Worm (Caenorhabditis elegans) whole organism, late embryonic: ENCODE data around the gene T23F2.5.

Experiments used
- ceh-14 ChIP-seq: sonication (generic microtip); optimal IDR thresholded peaks from 2 replicates; lab custom pipeline; 2016; ENCODE audit warnings: missing genotype, missing genetic modification characterization, missing compliant biosample characterization
- ceh-30 ChIP-seq: fragments of 150-350 bp; optimal IDR thresholded peaks from 2 replicates; lab custom pipeline; 2014; ENCODE audit warnings: missing biosample characterization, missing genetic modification characterization
- ceh-6 ChIP-seq: fragments of 200-800 bp; sonication (Bioruptor generic); optimal IDR thresholded peaks from 2 replicates; lab custom pipeline; 2018; ENCODE audit warnings: mild to moderate bottlenecking, missing genetic modification characterization, missing compliant biosample characterization
- che-1 ChIP-seq: sonication (generic microtip); optimal IDR thresholded peaks from 2 replicates; lab custom pipeline; 2016; ENCODE audit warnings: mild to moderate bottlenecking, missing genetic modification characterization, missing compliant biosample characterization
- elt-2 ChIP-seq: sonication (generic microtip); optimal IDR thresholded peaks from 2 replicates; lab custom pipeline; 2016; ENCODE audit warnings: missing genetic modification reagents, missing genetic modification characterization, missing compliant biosample characterization
- elt-4 ChIP-seq: sonication (generic microtip); optimal IDR thresholded peaks from 2 replicates; lab custom pipeline; 2016; ENCODE audit warnings: missing genetic modification characterization, missing compliant biosample characterization
- fkh-6 ChIP-seq: sonication (generic microtip); optimal IDR thresholded peaks from 2 replicates; lab custom pipeline; 2016; ENCODE audit warnings: missing genetic modification characterization, missing compliant biosample characterization
- gmeb-2 ChIP-seq: sonication (generic microtip); optimal IDR thresholded peaks from 2 replicates; lab custom pipeline; 2016; ENCODE audit warnings: missing genetic modification characterization, inconsistent platforms, missing compliant biosample characterization
- lin-11 ChIP-seq: fragments of 200-800 bp; sonication (Bioruptor generic); optimal IDR thresholded peaks from 2 replicates; lab custom pipeline; 2018; ENCODE audit warnings: mild to moderate bottlenecking, missing genetic modification characterization, missing compliant biosample characterization
- nhr-11 ChIP-seq: fragments of 150-350 bp; optimal IDR thresholded peaks from 2 replicates; lab custom pipeline; 2014; ENCODE audit warnings: missing biosample characterization, missing genetic modification characterization
- tbx-2 ChIP-seq: sonication (generic microtip); optimal IDR thresholded peaks from 2 replicates; lab custom pipeline; 2016; ENCODE audit warnings: missing genetic modification characterization, missing compliant biosample characterization
- tbx-7 ChIP-seq: sonication (generic microtip); optimal IDR thresholded peaks from 2 replicates; lab custom pipeline; 2016; ENCODE audit warnings: missing genotype, missing genetic modification characterization, missing compliant biosample characterization
- unc-3 ChIP-seq, 2 experiments: fragments of 200-800 bp in 1 of 2; sonication (Bioruptor generic) in 1 of 2; sonication (generic microtip) in 1 of 2; conservative IDR thresholded peaks in 1 of 2; optimal IDR thresholded peaks in 1 of 2; 2 replicates each; pipeline versions ENCODE4 v1.3.6 to Lab custom; 2016 to 2022; ENCODE audit warnings: missing compliant biosample characterization in 2 of 2, missing genetic modification characterization in 2 of 2, missing genetic modification reagents in 1 of 2

DNA sequence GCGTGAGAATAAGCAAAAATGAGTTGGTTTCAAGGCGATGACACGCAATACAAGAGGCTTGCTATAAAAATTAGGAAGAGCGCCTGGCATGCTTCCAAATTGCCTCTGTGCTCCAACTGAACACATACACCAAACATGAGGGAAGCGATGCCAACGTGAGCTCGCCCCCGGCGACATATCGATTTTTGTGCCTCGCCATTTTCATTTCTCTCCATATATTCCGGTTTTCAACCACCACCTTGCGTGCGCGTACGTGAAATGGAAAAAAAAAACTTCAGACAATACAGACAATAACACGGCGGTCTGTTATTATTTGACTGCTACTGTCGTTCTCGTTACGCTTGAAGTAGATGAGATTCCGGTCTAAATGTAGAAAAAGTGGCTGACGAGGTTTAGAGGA lies 9.0 kb downstream of the T23F2.5 start:
- TF ChIP-seq ceh-14 (tag; lab: Kevin White, UChicago) (no peak), tbx-2 (tag; lab: Kevin White, UChicago) (no peak), elt-2 (tag; lab: Kevin White, UChicago) (no peak), ceh-30 (no peak), lin-11 (tag; lab: Kevin White, UChicago) (no peak), fkh-6 (no peak), nhr-11 (tag; lab: Kevin White, UChicago) (no peak), unc-3 (GFP tag; conservative IDR thresholded peaks at IDR 0.05; lab: Robert Waterston, UW) (no peak), unc-3 (tag; optimal IDR thresholded peaks at IDR 0.05; lab: Kevin White, UChicago) (no peak), tbx-7 (tag; lab: Kevin White, UChicago) (no peak), gmeb-2 (no peak), ceh-6 (GFP tag; lab: Kevin White, UChicago) (no peak), che-1 (tag; lab: Kevin White, UChicago) (no peak), elt-4 (tag; lab: Kevin White, UChicago) (no peak)
